Worm (Caenorhabditis elegans): ENCODE data around the gene F36A4.1.

ce11 chrIV:4246493-4246892, 25.8 kb upstream of the F36A4.1 start, which contains the start of gene ttr-20:
- TF ChIP-seq ceh-18 (tag; optimal IDR thresholded peaks at IDR 0.05) = no peak
- no peak for TF ChIP-seq gmeb-2 (tag; optimal IDR thresholded peaks at IDR 0.05)
- no peak for TF ChIP-seq ttx-3 (tag; optimal IDR thresholded peaks at IDR 0.05)
- TF ChIP-seq nhr-11 (tag; optimal IDR thresholded peaks at IDR 0.05) = no peak
- no peak for TF ChIP-seq pha-4 (tag; optimal IDR thresholded peaks at IDR 0.05)
